Fruit fly (Drosophila melanogaster) whole organism, embryonic: ENCODE measurements around the gene CG2256.

Experiments
- Antp ChIP-seq: fragments of 200-800 bp; sonication (Bioruptor generic); optimal IDR thresholded peaks from 3 replicates; lab custom pipeline; 2016; ENCODE audit warnings: missing biosample characterization, missing genetic modification characterization
- Bgb ChIP-seq: fragments of 200-800 bp; sonication (Bioruptor generic); IDR thresholded peaks from 2 replicates; pipeline ENCODE4 v1.3.6; 2022; ENCODE audit warnings: missing biosample characterization, missing genetic modification characterization; ENCODE audit not compliant: partially characterized antibody
- CG12219 ChIP-seq: fragments of 200-800 bp; sonication (Bioruptor generic); optimal IDR thresholded peaks from 3 replicates; lab custom pipeline; 2018; ENCODE audit warnings: missing biosample characterization, mild to moderate bottlenecking, missing genetic modification characterization
- CG12299 ChIP-seq: fragments of 200-800 bp; sonication (Bioruptor generic); optimal IDR thresholded peaks from 2 replicates; lab custom pipeline; 2018; ENCODE audit warnings: missing biosample characterization, mild to moderate bottlenecking, missing genetic modification characterization
- CG1233 ChIP-seq: fragments of 200-800 bp; sonication (Bioruptor generic); optimal IDR thresholded peaks from 4 replicates; lab custom pipeline; 2018; ENCODE audit warnings: missing biosample characterization, mild to moderate bottlenecking, missing genetic modification characterization
- CG12744 ChIP-seq: fragments of 200-800 bp; sonication (Bioruptor generic); optimal IDR thresholded peaks from 2 replicates; lab custom pipeline; 2016; ENCODE audit warnings: missing biosample characterization, missing genetic modification characterization
- CG16815 ChIP-seq: fragments of 200-800 bp; sonication (Bioruptor generic); optimal IDR thresholded peaks from 3 replicates; lab custom pipeline; 2017; ENCODE audit warnings: missing biosample characterization, mild to moderate bottlenecking, missing genetic modification characterization
- CG18011 ChIP-seq: fragments of 200-800 bp; sonication (Bioruptor generic); optimal IDR thresholded peaks from 2 replicates; lab custom pipeline; 2017; ENCODE audit warnings: missing biosample characterization, missing genetic modification characterization, mild to moderate bottlenecking, moderate library complexity, missing genotype
- CG18619 ChIP-seq: fragments of 200-800 bp; sonication (Bioruptor generic); optimal IDR thresholded peaks from 3 replicates; lab custom pipeline; 2017; ENCODE audit warnings: missing biosample characterization, mild to moderate bottlenecking, missing genetic modification characterization
- CG31388 ChIP-seq: fragments of 200-800 bp; sonication (Bioruptor generic); optimal IDR thresholded peaks from 2 replicates; lab custom pipeline; 2016; ENCODE audit warnings: missing biosample characterization, missing genetic modification characterization
- CG3407 ChIP-seq: fragments of 200-800 bp; sonication (Bioruptor generic); optimal IDR thresholded peaks from 2 replicates; lab custom pipeline; 2018; ENCODE audit warnings: missing biosample characterization, mild to moderate bottlenecking, missing genetic modification characterization
- CG42726 ChIP-seq: fragments of 200-800 bp; sonication (Bioruptor generic); IDR thresholded peaks from 2 replicates; pipeline ENCODE4 v1.3.6; 2022; ENCODE audit warnings: missing biosample characterization, missing genetic modification characterization; ENCODE audit not compliant: partially characterized antibody
- CG4424 ChIP-seq: fragments of 200-800 bp; sonication (Bioruptor generic); optimal IDR thresholded peaks from 3 replicates; lab custom pipeline; 2016; ENCODE audit warnings: missing biosample characterization, missing genetic modification characterization
- CG6654 ChIP-seq: fragments of 200-800 bp; sonication (Bioruptor generic); optimal IDR thresholded peaks from 2 replicates; lab custom pipeline; 2017; ENCODE audit warnings: missing biosample characterization, mild to moderate bottlenecking, missing genetic modification characterization
- CG6683 ChIP-seq: fragments of 200-800 bp; sonication (Bioruptor generic); optimal IDR thresholded peaks from 2 replicates; lab custom pipeline; 2017; ENCODE audit warnings: missing biosample characterization, mild to moderate bottlenecking, missing genetic modification characterization, missing genetic modification reagents
- CG6813 ChIP-seq: fragments of 200-800 bp; sonication (Bioruptor generic); optimal IDR thresholded peaks from 2 replicates; lab custom pipeline; 2017; ENCODE audit warnings: missing biosample characterization, missing genetic modification characterization, mild to moderate bottlenecking, moderate library complexity, missing genetic modification reagents
- CG6854 ChIP-seq: fragments of 200-800 bp; sonication (Bioruptor generic); optimal IDR thresholded peaks from 3 replicates; lab custom pipeline; 2017; ENCODE audit warnings: missing biosample characterization, mild to moderate bottlenecking, missing genetic modification characterization
- CG7357 ChIP-seq: fragments of 200-800 bp; sonication (Bioruptor generic); IDR thresholded peaks from 3 replicates; pipeline ENCODE4 v1.3.6; 2022; ENCODE audit warnings: missing biosample characterization, missing genetic modification characterization
- CG7786 ChIP-seq: fragments of 200-800 bp; sonication (Bioruptor generic); optimal IDR thresholded peaks from 2 replicates; lab custom pipeline; 2016; ENCODE audit warnings: missing biosample characterization, missing genetic modification characterization
- CG8089 ChIP-seq: fragments of 200-800 bp; sonication (Bioruptor generic); optimal IDR thresholded peaks from 3 replicates; lab custom pipeline; 2016; ENCODE audit warnings: missing biosample characterization, missing genetic modification characterization
- CG8290 ChIP-seq, 3 experiments: fragments of 200-800 bp; sonication (Bioruptor generic); optimal IDR thresholded peaks; 2 replicates each; lab custom pipeline; 2016 to 2019; ENCODE audit warnings: missing biosample characterization in 3 of 3, missing genetic modification characterization in 3 of 3, mild to moderate bottlenecking in 2 of 3, moderate library complexity in 1 of 3
- CG8359 ChIP-seq: fragments of 200-800 bp; sonication (Bioruptor generic); optimal IDR thresholded peaks from 2 replicates; lab custom pipeline; 2017; ENCODE audit warnings: missing biosample characterization, mild to moderate bottlenecking, missing genetic modification characterization, borderline replicate concordance
- CG9817 ChIP-seq: fragments of 200-800 bp; sonication (Bioruptor generic); optimal IDR thresholded peaks from 2 replicates; lab custom pipeline; 2018; ENCODE audit warnings: missing biosample characterization, mild to moderate bottlenecking, missing genetic modification characterization, moderate library complexity
- CG9932 ChIP-seq: fragments of 200-800 bp; sonication (Bioruptor generic); IDR thresholded peaks from 2 replicates; pipeline ENCODE4 v1.3.6; 2022; ENCODE audit warnings: missing biosample characterization, missing genetic modification characterization
- Dip2 ChIP-seq: fragments of 200-800 bp; sonication (Bioruptor generic); IDR thresholded peaks from 2 replicates; pipeline ENCODE4 v1.3.6; 2022; ENCODE audit warnings: missing biosample characterization, missing genetic modification characterization
- Dll ChIP-seq: fragments of 200-800 bp; sonication (Bioruptor generic); IDR thresholded peaks from 4 replicates; pipeline ENCODE4 v1.3.6; 2022; ENCODE audit warnings: missing biosample characterization, missing genetic modification characterization; ENCODE audit not compliant: partially characterized antibody
- HLH4C ChIP-seq: fragments of 200-800 bp; sonication (Bioruptor generic); IDR thresholded peaks from 3 replicates; pipeline ENCODE4 v1.3.6; 2022; ENCODE audit warnings: missing biosample characterization, missing genetic modification characterization; ENCODE audit not compliant: partially characterized antibody
- Med ChIP-seq: fragments of 200-800 bp; sonication (Bioruptor generic); peaks from one replicate; lab custom pipeline; 2016; ENCODE audit warnings: missing biosample characterization, missing genetic modification characterization, mild to moderate bottlenecking, inconsistent platforms, moderate library complexity
- Sry-β ChIP-seq: fragments of 200-800 bp; sonication (Bioruptor generic); optimal IDR thresholded peaks from 2 replicates; lab custom pipeline; 2018; ENCODE audit warnings: missing biosample characterization, mild to moderate bottlenecking, missing genetic modification characterization, moderate library complexity
- Vsx1 ChIP-seq: fragments of 200-800 bp; sonication (Bioruptor generic); optimal IDR thresholded peaks from 2 replicates; lab custom pipeline; 2017; ENCODE audit warnings: missing biosample characterization, mild to moderate bottlenecking, missing genetic modification characterization, missing genetic modification reagents
- Xbp1 ChIP-seq: fragments of 200-800 bp; sonication (Bioruptor generic); optimal IDR thresholded peaks from 3 replicates; lab custom pipeline; 2016; ENCODE audit warnings: missing biosample characterization, mild to moderate bottlenecking, missing genetic modification characterization
- bab2 ChIP-seq: fragments of 200-800 bp; sonication (Bioruptor generic); optimal IDR thresholded peaks from 2 replicates; lab custom pipeline; 2016; ENCODE audit warnings: missing biosample characterization, missing genetic modification characterization
- bowl ChIP-seq: fragments of 200-800 bp; sonication (Bioruptor generic); IDR thresholded peaks from 2 replicates; pipeline ENCODE4 v1.3.6; 2022; ENCODE audit warnings: missing biosample characterization, missing genetic modification characterization
- cad ChIP-seq: fragments of >200 bp; optimal IDR thresholded peaks from 2 replicates; lab custom pipeline; 2017; ENCODE audit warnings: missing biosample characterization, missing genetic modification characterization
- ci ChIP-seq: fragments of 200-800 bp; sonication (Bioruptor generic); IDR thresholded peaks from 3 replicates; pipeline ENCODE4 v1.3.6; 2022; ENCODE audit warnings: missing biosample characterization, missing genetic modification characterization
- croc ChIP-seq: fragments of 200-800 bp; sonication (Bioruptor generic); conservative IDR thresholded peaks from 3 replicates; pipeline ENCODE4 v1.3.6; 2022; ENCODE audit warnings: missing biosample characterization, missing genetic modification characterization
- fd64A ChIP-seq: fragments of 200-800 bp; sonication (Bioruptor generic); optimal IDR thresholded peaks from 3 replicates; lab custom pipeline; 2018; ENCODE audit warnings: missing biosample characterization, mild to moderate bottlenecking, missing genetic modification characterization
- fru ChIP-seq: fragments of >200 bp; optimal IDR thresholded peaks from 2 replicates; lab custom pipeline; 2017
- gce ChIP-seq: fragments of 200-800 bp; sonication (Bioruptor generic); IDR thresholded peaks from 3 replicates; pipeline ENCODE4 v1.3.6; 2022; ENCODE audit warnings: missing biosample characterization, missing genetic modification characterization
- h ChIP-seq: fragments of >200 bp; optimal IDR thresholded peaks from 2 replicates; lab custom pipeline; 2017
- hbn ChIP-seq: fragments of 200-800 bp; sonication (Bioruptor generic); IDR thresholded peaks from 2 replicates; pipeline ENCODE4 v1.3.6; 2022; ENCODE audit warnings: missing biosample characterization, missing genetic modification characterization; ENCODE audit not compliant: partially characterized antibody
- her ChIP-seq: fragments of 200-800 bp; sonication (Bioruptor generic); optimal IDR thresholded peaks from 2 replicates; lab custom pipeline; 2016; ENCODE audit warnings: missing biosample characterization, missing genetic modification characterization
- ind ChIP-seq: fragments of 200-800 bp; sonication (Bioruptor generic); optimal IDR thresholded peaks from 3 replicates; lab custom pipeline; 2016; ENCODE audit warnings: missing biosample characterization, missing genetic modification characterization
- maf-S ChIP-seq: fragments of 200-800 bp; sonication (Bioruptor generic); optimal IDR thresholded peaks from 2 replicates; lab custom pipeline; 2016; ENCODE audit warnings: missing biosample characterization, missing genetic modification characterization
- pho ChIP-seq: fragments of 200-800 bp; sonication (Bioruptor generic); optimal IDR thresholded peaks from 2 replicates; lab custom pipeline; 2016; ENCODE audit warnings: missing biosample characterization, missing genetic modification characterization
- sqz ChIP-seq: fragments of 200-800 bp; sonication (Bioruptor generic); optimal IDR thresholded peaks from 3 replicates; lab custom pipeline; 2018; ENCODE audit warnings: missing biosample characterization, mild to moderate bottlenecking, missing genetic modification characterization
- stc ChIP-seq: fragments of 200-800 bp; sonication (Bioruptor generic); IDR thresholded peaks from 2 replicates; pipeline ENCODE4 v1.3.6; 2022; ENCODE audit warnings: missing biosample characterization, missing genetic modification characterization
- sug ChIP-seq: fragments of 200-800 bp; optimal IDR thresholded peaks from 2 replicates; lab custom pipeline; 2019; ENCODE audit warnings: missing biosample characterization, mild to moderate bottlenecking, missing genetic modification characterization, moderate library complexity
- ttk ChIP-seq: fragments of 200-800 bp; sonication (Bioruptor generic); IDR thresholded peaks from 2 replicates; pipeline ENCODE4 v2.1.2; 2022; ENCODE audit warnings: missing biosample characterization, missing genetic modification characterization

The CG2256 gene

DNA sequence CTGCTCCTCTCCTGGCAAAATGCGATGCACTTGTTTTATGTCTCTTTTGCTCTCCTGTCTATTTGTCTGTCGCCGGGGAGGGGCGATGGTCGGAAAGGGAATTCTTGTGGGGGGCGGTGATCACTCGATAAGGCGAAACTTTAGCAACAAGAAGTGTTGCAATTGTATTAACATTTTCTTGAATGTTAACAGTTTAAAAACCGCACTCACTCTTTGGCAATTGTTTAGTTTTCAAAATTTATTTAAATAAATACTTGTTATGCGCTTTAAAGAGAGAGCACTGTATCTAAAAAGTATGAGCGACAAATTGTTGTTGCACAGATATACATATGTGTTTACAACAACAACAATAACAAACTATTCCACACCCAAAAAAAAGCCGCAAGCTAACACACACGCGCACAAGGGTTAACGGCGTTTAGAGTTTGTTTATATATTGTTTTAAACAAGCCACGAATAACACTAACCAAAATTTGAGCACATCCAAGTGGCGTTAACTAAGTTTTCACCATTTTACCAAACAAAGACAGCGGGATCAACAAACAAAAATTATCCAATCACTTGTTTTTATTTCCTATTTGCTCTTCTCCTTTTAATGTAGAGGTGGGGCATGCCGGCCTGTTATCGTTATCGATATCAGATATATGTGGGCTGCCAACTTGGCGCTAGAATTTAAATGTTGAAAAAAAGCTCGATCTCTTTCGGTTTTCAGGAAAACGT is 14.6 kb upstream of the CG2256 start, which contains the start of gene CG2258 (continued):
- TF ChIP-seq sug (tag; lab: Kevin White, UChicago) (peak; percentile 67), CG12299 (tag; lab: Kevin White, UChicago) (peak; percentile 76), maf-S (GFP tag; lab: Kevin White, UChicago) (peak; percentile 70), Antp (GFP tag; lab: Kevin White, UChicago) (no peak), fru (lab: Kevin White, UChicago) (no peak), cad (GFP tag; lab: Kevin White, UChicago) (no peak), CG31388 (GFP tag; lab: Kevin White, UChicago) (peak; percentile 68), croc (peak; percentile 81), CG7357 (GFP tag; lab: Robert Waterston, UW) (peak; percentile 60; the same call in 1 of the 3 replicates), CG3407 (GFP tag; lab: Kevin White, UChicago) (peak; percentile 75), CG6683 (GFP tag; lab: Kevin White, UChicago) (peak; percentile 60), ttk (GFP tag; lab: Robert Waterston, UW) (peak; percentile 77), Med (GFP tag; lab: Kevin White, UChicago) (peak; percentile 95), Dip2 (GFP tag; lab: Robert Waterston, UW) (no peak), h (lab: Kevin White, UChicago) (no peak), bab2 (GFP tag; lab: Kevin White, UChicago) (peak; percentile 81), CG8089 (GFP tag; lab: Kevin White, UChicago) (peak; percentile 46), stc (GFP tag; lab: Robert Waterston, UW) (peak; percentile 84), fd64A (peak; percentile 70), CG6854 (GFP tag; lab: Kevin White, UChicago) (peak; percentile 64), CG12744 (GFP tag; lab: Kevin White, UChicago) (peak; percentile 66), CG6654 (GFP tag; lab: Kevin White, UChicago) (peak; percentile 71), CG42726 (no peak), CG4424 (GFP tag; lab: Kevin White, UChicago) (peak; percentile 87), CG1233 (GFP tag; lab: Kevin White, UChicago) (peak; percentile 82), gce (peak; percentile 79), ind (peak; percentile 87), CG18011 (GFP tag; lab: Kevin White, UChicago) (peak; percentile 27), ci (GFP tag; lab: Robert Waterston, UW) (peak; percentile 93), CG9817 (tag; lab: Kevin White, UChicago) (peak; percentile 89), Sry-β (GFP tag; lab: Kevin White, UChicago) (peak; percentile 10), HLH4C (GFP tag; lab: Robert Waterston, UW) (peak; percentile 46; the same call in 1 of the 3 replicates), Bgb (GFP tag; lab: Robert Waterston, UW) (no peak; the same call in 1 of the 2 replicates), CG9932 (GFP tag; lab: Robert Waterston, UW) (peak; percentile 79), sqz (GFP tag; lab: Kevin White, UChicago) (peak; percentile 82), hbn (GFP tag; lab: Robert Waterston, UW) (no peak), CG6813 (GFP tag; lab: Kevin White, UChicago) (peak; percentile 83), CG18619 (GFP tag; lab: Kevin White, UChicago) (peak; percentile 66), CG7786 (GFP tag; lab: Kevin White, UChicago) (peak; percentile 72), her (GFP tag; lab: Kevin White, UChicago) (peak; percentile 66), CG16815 (GFP tag; lab: Kevin White, UChicago) (peak; percentile 67), bowl (peak; percentile 68; the same call in 1 of the 2 replicates), Vsx1 (GFP tag; lab: Kevin White, UChicago) (peak; percentile 67), Dll (GFP tag; lab: Robert Waterston, UW) (no peak), CG8290 (GFP tag; optimal IDR thresholded peaks at IDR 0.05; lab: Kevin White, UChicago) (no peak), CG8290 (tag; optimal IDR thresholded peaks at IDR 0.05; lab: Kevin White, UChicago) (peak; percentile 16 to 87), CG8359 (GFP tag; lab: Kevin White, UChicago) (no peak), pho (GFP tag; lab: Kevin White, UChicago) (peak; percentile 61), Xbp1 (GFP tag; lab: Kevin White, UChicago) (peak; percentile 87), CG12219 (GFP tag; lab: Kevin White, UChicago) (peak; percentile 86)
